Worm (Caenorhabditis elegans): Measurements from ENCODE around the gene Y43C5A.3.

DNA sequence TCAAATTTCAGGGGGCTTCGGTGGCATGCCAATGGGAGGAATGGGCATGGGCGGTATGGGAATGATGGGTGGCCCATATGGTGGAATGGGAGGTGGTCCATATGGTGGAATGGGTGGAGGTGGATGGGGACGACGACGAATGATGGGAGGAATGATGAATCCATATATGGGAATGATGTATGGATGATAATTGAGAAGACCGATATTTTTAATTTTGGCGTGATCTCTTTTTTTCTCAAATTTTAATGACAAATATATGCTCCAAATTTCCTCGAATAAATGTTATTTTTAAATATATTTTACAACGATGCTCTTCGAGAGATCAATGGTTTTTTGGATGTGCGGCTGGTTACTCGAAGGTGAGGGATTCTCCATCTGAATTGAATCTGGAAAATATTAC, 3.9 kb downstream of the Y43C5A.3 start, which contains the start of gene Y43C5A.4:
- TF ChIP-seq ztf-28 (GFP tag; IDR thresholded peaks at IDR 0.05): no peak
- TF ChIP-seq unc-62 (GFP tag; optimal IDR thresholded peaks at IDR 0.05): no peak
- no peak for TF ChIP-seq sptf-2 (GFP tag; optimal IDR thresholded peaks at IDR 0.05)

Data from whole organism, young adult.